Fruit fly (Drosophila melanogaster) whole organism, embryonic: Measurements from ENCODE around the gene Mipp2.

ENCODE experiments used
- ATbp ChIP-seq: fragments of 200-800 bp; sonication (Bioruptor generic); optimal IDR thresholded peaks from 2 replicates; lab custom pipeline; 2017; ENCODE audit warnings: missing biosample characterization, mild to moderate bottlenecking, missing genetic modification characterization, missing genetic modification reagents
- B-H1 ChIP-seq: fragments of 200-800 bp; sonication (Bioruptor generic); IDR thresholded peaks from 3 replicates; pipeline ENCODE4 v1.3.6; 2022; ENCODE audit warnings: missing biosample characterization, missing genetic modification characterization
- Bgb ChIP-seq: fragments of 200-800 bp; sonication (Bioruptor generic); IDR thresholded peaks from 2 replicates; pipeline ENCODE4 v1.3.6; 2022; ENCODE audit warnings: missing biosample characterization, missing genetic modification characterization; ENCODE audit not compliant: partially characterized antibody
- CG11093 ChIP-seq: fragments of 200-800 bp; sonication (Bioruptor generic); IDR thresholded peaks from 3 replicates; pipeline ENCODE4 v1.3.6; 2022; ENCODE audit warnings: missing biosample characterization, missing genetic modification characterization
- CG11696 ChIP-seq: fragments of 200-800 bp; sonication (Bioruptor generic); IDR thresholded peaks from 2 replicates; pipeline ENCODE4 v1.3.6; 2022; ENCODE audit warnings: missing biosample characterization, missing genetic modification characterization
- CG12104 ChIP-seq: fragments of 200-800 bp; sonication (Bioruptor generic); optimal IDR thresholded peaks from 3 replicates; lab custom pipeline; 2016; ENCODE audit warnings: missing biosample characterization, missing genetic modification characterization
- CG12769 ChIP-seq: fragments of 200-800 bp; sonication (Bioruptor generic); optimal IDR thresholded peaks from 2 replicates; lab custom pipeline; 2019; ENCODE audit warnings: missing biosample characterization, mild to moderate bottlenecking, missing genetic modification characterization, moderate library complexity
- CG14965 ChIP-seq: fragments of 200-800 bp; sonication (Bioruptor generic); optimal IDR thresholded peaks from 2 replicates; lab custom pipeline; 2016; ENCODE audit warnings: missing biosample characterization, missing genetic modification characterization, borderline replicate concordance
- CG15696 ChIP-seq: fragments of 200-800 bp; sonication (Bioruptor generic); optimal IDR thresholded peaks from 2 replicates; lab custom pipeline; 2019; ENCODE audit warnings: missing biosample characterization, mild to moderate bottlenecking, missing genetic modification characterization, moderate library complexity
- CG16779 ChIP-seq: fragments of 200-800 bp; sonication (Bioruptor generic); IDR thresholded peaks from 2 replicates; pipeline ENCODE4 v1.3.6; 2022; ENCODE audit warnings: missing biosample characterization, missing genetic modification characterization
- CG17328 ChIP-seq: fragments of 200-800 bp; sonication (Bioruptor generic); IDR thresholded peaks from 2 replicates; pipeline ENCODE4 v1.3.6; 2022; ENCODE audit warnings: missing biosample characterization, missing genetic modification characterization
- CG17361 ChIP-seq: fragments of 200-800 bp; sonication (Bioruptor generic); IDR thresholded peaks from 3 replicates; pipeline ENCODE4 v1.3.6; 2022; ENCODE audit warnings: missing biosample characterization, missing genetic modification characterization
- CG17912 ChIP-seq: fragments of 200-800 bp; sonication (Bioruptor generic); optimal IDR thresholded peaks from 2 replicates; lab custom pipeline; 2018; ENCODE audit warnings: missing biosample characterization, mild to moderate bottlenecking, missing genetic modification characterization
- CG4617 ChIP-seq: fragments of 200-800 bp; sonication (Bioruptor generic); optimal IDR thresholded peaks from 3 replicates; lab custom pipeline; 2016; ENCODE audit warnings: missing biosample characterization, missing genetic modification characterization, borderline replicate concordance
- CG4730 ChIP-seq: fragments of 200-800 bp; sonication (Bioruptor generic); IDR thresholded peaks from 2 replicates; pipeline ENCODE4 v1.3.6; 2022; ENCODE audit warnings: missing biosample characterization, missing genetic modification characterization
- CG6254 ChIP-seq: fragments of 200-800 bp; sonication (Bioruptor generic); optimal IDR thresholded peaks from 3 replicates; lab custom pipeline; 2017; ENCODE audit warnings: mild to moderate bottlenecking, missing biosample characterization, missing genetic modification reagents, missing genetic modification characterization
- CG7357 ChIP-seq: fragments of 200-800 bp; sonication (Bioruptor generic); IDR thresholded peaks from 3 replicates; pipeline ENCODE4 v1.3.6; 2022; ENCODE audit warnings: missing biosample characterization, missing genetic modification characterization
- CG7928 ChIP-seq: fragments of 200-800 bp; sonication (Bioruptor generic); optimal IDR thresholded peaks from 2 replicates; lab custom pipeline; 2017; ENCODE audit warnings: missing biosample characterization, mild to moderate bottlenecking, missing genetic modification characterization
- CG8388 ChIP-seq: fragments of 200-800 bp; sonication (Bioruptor generic); optimal IDR thresholded peaks from 2 replicates; lab custom pipeline; 2019; ENCODE audit warnings: missing biosample characterization, mild to moderate bottlenecking, missing genetic modification characterization, moderate library complexity
- CG9609 ChIP-seq: fragments of 200-800 bp; sonication (Bioruptor generic); optimal IDR thresholded peaks from 3 replicates; lab custom pipeline; 2016; ENCODE audit warnings: missing biosample characterization, missing genetic modification characterization
- CG9932 ChIP-seq: fragments of 200-800 bp; sonication (Bioruptor generic); IDR thresholded peaks from 2 replicates; pipeline ENCODE4 v1.3.6; 2022; ENCODE audit warnings: missing biosample characterization, missing genetic modification characterization
- Dfd ChIP-seq, 2 experiments: fragments of >200 bp; optimal IDR thresholded peaks; 2 replicates each; lab custom pipeline; 2017; ENCODE audit warnings: missing biosample characterization in 2 of 2, missing genetic modification characterization in 2 of 2
- Dip2 ChIP-seq: fragments of 200-800 bp; sonication (Bioruptor generic); IDR thresholded peaks from 2 replicates; pipeline ENCODE4 v1.3.6; 2022; ENCODE audit warnings: missing biosample characterization, missing genetic modification characterization
- E2f2 ChIP-seq: fragments of 200-800 bp; sonication (Bioruptor generic); IDR thresholded peaks from 2 replicates; pipeline ENCODE4 v1.3.6; 2022; ENCODE audit warnings: missing biosample characterization, missing genetic modification characterization
- GATAe ChIP-seq: fragments of 200-800 bp; sonication (Bioruptor generic); conservative IDR thresholded peaks from 2 replicates; pipeline ENCODE4 v1.3.6; 2022; ENCODE audit warnings: missing biosample characterization, missing genetic modification characterization
- Gug ChIP-seq: fragments of 200-800 bp; sonication (Bioruptor generic); IDR thresholded peaks from 4 replicates; pipeline ENCODE4 v1.3.6; 2022; ENCODE audit warnings: missing biosample characterization, missing genetic modification characterization
- HmgZ ChIP-seq: fragments of 200-800 bp; sonication (Bioruptor generic); optimal IDR thresholded peaks from 2 replicates; lab custom pipeline; 2018; ENCODE audit warnings: missing biosample characterization, mild to moderate bottlenecking, missing genetic modification characterization
- Myb ChIP-seq: fragments of 200-800 bp; sonication (Bioruptor generic); optimal IDR thresholded peaks from 2 replicates; lab custom pipeline; 2016; ENCODE audit warnings: missing biosample characterization, missing genetic modification characterization
- Sin3A ChIP-seq: fragments of >200 bp; optimal IDR thresholded peaks from 2 replicates; lab custom pipeline; 2018
- Sry-δ ChIP-seq: fragments of 200-800 bp; sonication (Bioruptor generic); optimal IDR thresholded peaks from 2 replicates; lab custom pipeline; 2016; ENCODE audit warnings: missing biosample characterization, missing genetic modification characterization
- TFAM ChIP-seq: fragments of 200-800 bp; sonication (Bioruptor generic); optimal IDR thresholded peaks from 2 replicates; lab custom pipeline; 2017; ENCODE audit warnings: missing biosample characterization, missing genetic modification characterization, inconsistent platforms
- ab ChIP-seq: fragments of 200-800 bp; sonication (Bioruptor generic); optimal IDR thresholded peaks from 2 replicates; lab custom pipeline; 2016; ENCODE audit warnings: missing biosample characterization, missing genetic modification characterization
- abd-A ChIP-seq: fragments of 200-800 bp; sonication (Bioruptor generic); optimal IDR thresholded peaks from 3 replicates; lab custom pipeline; 2019; ENCODE audit warnings: missing biosample characterization, mild to moderate bottlenecking, missing genetic modification characterization, moderate library complexity
- ap ChIP-seq: fragments of 200-800 bp; sonication (Bioruptor generic); IDR thresholded peaks from 2 replicates; pipeline ENCODE4 v1.3.6; 2022; ENCODE audit warnings: missing biosample characterization, missing genetic modification characterization
- btn ChIP-seq: fragments of 200-800 bp; sonication (Bioruptor generic); optimal IDR thresholded peaks from 2 replicates; lab custom pipeline; 2016; ENCODE audit warnings: missing biosample characterization, missing genetic modification characterization
- cg ChIP-seq: fragments of 200-800 bp; sonication (Bioruptor generic); optimal IDR thresholded peaks from 3 replicates; lab custom pipeline; 2019; ENCODE audit warnings: missing biosample characterization, mild to moderate bottlenecking, missing genetic modification characterization, moderate library complexity
- croc ChIP-seq: fragments of 200-800 bp; sonication (Bioruptor generic); conservative IDR thresholded peaks from 3 replicates; pipeline ENCODE4 v1.3.6; 2022; ENCODE audit warnings: missing biosample characterization, missing genetic modification characterization
- cwo ChIP-seq: fragments of 200-800 bp; sonication (Bioruptor generic); optimal IDR thresholded peaks from 3 replicates; lab custom pipeline; 2017; ENCODE audit warnings: missing biosample characterization, missing genetic modification characterization, mild to moderate bottlenecking, moderate library complexity, missing genetic modification reagents
- fu2 ChIP-seq: fragments of 200-800 bp; sonication (Bioruptor generic); optimal IDR thresholded peaks from 2 replicates; lab custom pipeline; 2016; ENCODE audit warnings: missing biosample characterization, missing genetic modification characterization
- grau ChIP-seq: fragments of 200-800 bp; optimal IDR thresholded peaks from 3 replicates; lab custom pipeline; 2019; ENCODE audit warnings: missing biosample characterization, mild to moderate bottlenecking, missing genetic modification characterization, moderate library complexity
- h ChIP-seq: fragments of >200 bp; optimal IDR thresholded peaks from 2 replicates; lab custom pipeline; 2017
- klu ChIP-seq: fragments of 200-800 bp; sonication (Bioruptor generic); IDR thresholded peaks from 2 replicates; pipeline ENCODE4 v1.3.6; 2022; ENCODE audit warnings: missing biosample characterization, missing genetic modification characterization
- lbe ChIP-seq: fragments of 200-800 bp; sonication (Bioruptor generic); optimal IDR thresholded peaks from 2 replicates; lab custom pipeline; 2016; ENCODE audit warnings: missing biosample characterization, mild to moderate bottlenecking, missing genetic modification characterization
- maf-S ChIP-seq: fragments of 200-800 bp; sonication (Bioruptor generic); optimal IDR thresholded peaks from 2 replicates; lab custom pipeline; 2016; ENCODE audit warnings: missing biosample characterization, missing genetic modification characterization
- p53 ChIP-seq: fragments of 200-800 bp; sonication (Bioruptor generic); optimal IDR thresholded peaks from 2 replicates; lab custom pipeline; 2016; ENCODE audit warnings: missing biosample characterization, missing genetic modification characterization
- pros ChIP-seq: fragments of 200-800 bp; sonication (Bioruptor generic); optimal IDR thresholded peaks from 3 replicates; lab custom pipeline; 2019; ENCODE audit warnings: missing biosample characterization, mild to moderate bottlenecking, missing genetic modification characterization, moderate library complexity
- ro ChIP-seq: fragments of 200-800 bp; sonication (Bioruptor generic); IDR thresholded peaks from 2 replicates; pipeline ENCODE4 v1.3.6; 2022; ENCODE audit warnings: missing biosample characterization, missing genetic modification characterization
- sqz ChIP-seq: fragments of 200-800 bp; sonication (Bioruptor generic); optimal IDR thresholded peaks from 3 replicates; lab custom pipeline; 2018; ENCODE audit warnings: missing biosample characterization, mild to moderate bottlenecking, missing genetic modification characterization
- sug ChIP-seq: fragments of 200-800 bp; optimal IDR thresholded peaks from 2 replicates; lab custom pipeline; 2019; ENCODE audit warnings: missing biosample characterization, mild to moderate bottlenecking, missing genetic modification characterization, moderate library complexity
- usp ChIP-seq: fragments of >200 bp; optimal IDR thresholded peaks from 2 replicates; lab custom pipeline; 2017; ENCODE audit warnings: missing biosample characterization, missing genetic modification characterization
- wdn ChIP-seq: fragments of 200-800 bp; sonication (Bioruptor generic); IDR thresholded peaks from 2 replicates; pipeline ENCODE4 v1.3.6; 2022; ENCODE audit warnings: missing biosample characterization, missing genetic modification characterization
- wor ChIP-seq: fragments of 200-800 bp; sonication (Bioruptor generic); IDR thresholded peaks from 2 replicates; pipeline ENCODE4 v1.3.6; 2022; ENCODE audit warnings: missing biosample characterization, missing genetic modification characterization
- yki ChIP-seq: fragments of >200 bp; optimal IDR thresholded peaks from 3 replicates; lab custom pipeline; 2018

The Mipp2 gene

DNA sequence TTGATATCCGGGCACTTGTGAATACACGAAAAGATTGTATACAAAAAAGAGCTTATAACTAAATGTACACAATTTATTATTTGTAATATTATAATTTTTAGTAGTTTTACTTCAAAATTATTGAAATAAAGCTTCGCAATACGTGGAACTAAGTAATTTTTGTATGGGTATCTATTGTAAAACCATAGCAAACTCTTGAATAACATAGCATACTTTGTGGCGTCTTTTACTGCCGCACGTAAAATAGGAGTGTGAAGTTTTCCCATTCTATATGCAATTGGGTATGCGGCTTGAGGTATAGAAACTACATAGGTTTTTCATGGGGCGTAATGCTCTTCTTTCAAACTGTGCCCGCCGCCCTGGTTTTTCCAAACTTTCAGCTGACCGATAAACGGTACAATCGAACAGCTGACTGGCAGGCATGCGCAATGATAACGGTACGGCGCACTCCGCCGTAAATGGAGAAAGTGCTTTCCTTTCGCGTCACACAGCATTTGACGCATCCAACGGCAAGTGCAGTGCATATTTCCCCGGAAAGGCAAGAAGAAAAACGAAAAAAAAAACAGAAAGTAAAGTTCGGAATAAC lies 51.7 kb downstream of the Mipp2 start, which contains the start of gene CG5937 (continued):
- TF ChIP-seq wor (GFP tag; lab: Robert Waterston, UW) (no peak), GATAe (GFP tag; lab: Robert Waterston, UW) (no peak), E2f2 (GFP tag; lab: Robert Waterston, UW) (no peak), ab (GFP tag; lab: Kevin White, UChicago) (no peak), CG15696 (tag; lab: Kevin White, UChicago) (no peak), p53 (GFP tag; lab: Kevin White, UChicago) (no peak), CG6254 (GFP tag; lab: Kevin White, UChicago) (no peak), Dfd (GFP tag; optimal IDR thresholded peaks at IDR 0.05; lab: Kevin White, UChicago) (no peak), croc (GFP tag; lab: Robert Waterston, UW) (no peak), CG11093 (GFP tag; lab: Robert Waterston, UW) (no peak), Sry-δ (no peak), usp (no peak), CG4617 (no peak), btn (GFP tag; lab: Kevin White, UChicago) (no peak), CG16779 (GFP tag; lab: Robert Waterston, UW) (no peak), TFAM (no peak), CG14965 (GFP tag; lab: Kevin White, UChicago) (no peak), h (lab: Kevin White, UChicago) (no peak), lbe (GFP tag; lab: Kevin White, UChicago) (no peak), CG9932 (GFP tag; lab: Robert Waterston, UW) (no peak), klu (GFP tag; lab: Robert Waterston, UW) (no peak), CG9609 (no peak), CG17328 (GFP tag; lab: Robert Waterston, UW) (no peak), sug (no peak), fu2 (GFP tag; lab: Kevin White, UChicago) (no peak), sqz (GFP tag; lab: Kevin White, UChicago) (no peak), CG12769 (tag; lab: Kevin White, UChicago) (no peak), ap (GFP tag; lab: Robert Waterston, UW) (no peak), B-H1 (GFP tag; lab: Robert Waterston, UW) (no peak), CG17361 (peak; percentile 57; the same call in 2 of the 3 replicates), CG7357 (GFP tag; lab: Robert Waterston, UW) (no peak), wdn (no peak), CG11696 (no peak), CG4730 (GFP tag; lab: Robert Waterston, UW) (no peak), Sin3A (lab: Kevin White, UChicago) (no peak), maf-S (GFP tag; lab: Kevin White, UChicago) (no peak), Bgb (GFP tag; lab: Robert Waterston, UW) (no peak), CG8388 (GFP tag; lab: Kevin White, UChicago) (no peak), yki (lab: Kevin White, UChicago) (no peak), Dip2 (GFP tag; lab: Robert Waterston, UW) (no peak), ATbp (no peak), HmgZ (tag; lab: Kevin White, UChicago) (no peak), CG7928 (peak; percentile 63), cwo (GFP tag; lab: Kevin White, UChicago) (no peak), abd-A (tag; lab: Kevin White, UChicago) (no peak), Gug (GFP tag; lab: Robert Waterston, UW) (no peak), ro (no peak), Myb (GFP tag; lab: Kevin White, UChicago) (no peak), CG12104 (GFP tag; lab: Kevin White, UChicago) (no peak), pros (GFP tag; lab: Kevin White, UChicago) (no peak), grau (tag; lab: Kevin White, UChicago) (peak; percentile 36), cg (GFP tag; lab: Kevin White, UChicago) (no peak), CG17912 (GFP tag; lab: Kevin White, UChicago) (no peak)
